Worm (Caenorhabditis elegans): ENCODE measurements around the gene col-73.
A peak's percentile ranks its signal among the peaks of the same experiment; 100 is the strongest.

The col-73 gene

ce11 chrII:4854761-4855160, 18.2 kb downstream of the col-73 start:
- TF ChIP-seq K09A11.1 (tag; optimal IDR thresholded peaks at IDR 0.05; ENCODE audit: insufficient read depth) (no peak), F13H6.1 (tag; optimal IDR thresholded peaks at IDR 0.05) (no peak), ztf-16 (tag; optimal IDR thresholded peaks at IDR 0.05) (no peak), nhr-232 (tag; optimal IDR thresholded peaks at IDR 0.05) (no peak), C08G9.2 (tag; optimal IDR thresholded peaks at IDR 0.05) (no peak), sox-4 (tag; optimal IDR thresholded peaks at IDR 0.05) (no peak), pha-4 (tag; optimal IDR thresholded peaks at IDR 0.05) (no peak), Y22D7AL.16 (tag; optimal IDR thresholded peaks at IDR 0.05) (no peak), ceh-9 (tag; optimal IDR thresholded peaks at IDR 0.05) (no peak), unc-42 (tag; optimal IDR thresholded peaks at IDR 0.05) (no peak), ceh-31 (tag; optimal IDR thresholded peaks at IDR 0.05) (no peak), ceh-18 (tag; optimal IDR thresholded peaks at IDR 0.05) (no peak)

ce11 chrII:4851594-4852106, 21.3 kb downstream of the col-73 start, which contains the start of gene dnj-9:
TSS of gene dnj-9 (plus strand) at chrII:4852056.
- TF ChIP-seq unc-55 (GFP tag; optimal IDR thresholded peaks at IDR 0.05) (peak; percentile 52), unc-42 (tag; optimal IDR thresholded peaks at IDR 0.05) (peak; percentile 76), hlh-8 (tag; optimal IDR thresholded peaks at IDR 0.05) (peak; percentile 11), madf-2 (tag; optimal IDR thresholded peaks at IDR 0.05) (peak; percentile 26), ceh-24 (tag; optimal IDR thresholded peaks at IDR 0.05) (no peak), ceh-34 (tag; optimal IDR thresholded peaks at IDR 0.05) (peak; percentile 83), hlh-13 (GFP tag; optimal IDR thresholded peaks at IDR 0.05) (no peak), gmeb-2 (tag; optimal IDR thresholded peaks at IDR 0.05) (peak; percentile 19), ceh-9 (tag; optimal IDR thresholded peaks at IDR 0.05) (no peak), fax-1 (tag; optimal IDR thresholded peaks at IDR 0.05) (peak; percentile 1), syd-9 (tag; optimal IDR thresholded peaks at IDR 0.05) (peak; percentile 13), rnt-1 (tag; optimal IDR thresholded peaks at IDR 0.05) (peak; percentile 38), ceh-48 (tag; optimal IDR thresholded peaks at IDR 0.05) (peak; percentile 30), hlh-6 (tag; optimal IDR thresholded peaks at IDR 0.05) (peak; percentile 14), nfya-1 (tag; optimal IDR thresholded peaks at IDR 0.05) (peak; percentile 78), elt-4 (tag; optimal IDR thresholded peaks at IDR 0.05) (no peak), pha-2 (tag; optimal IDR thresholded peaks at IDR 0.05) (peak; percentile 44), ceh-18 (tag; optimal IDR thresholded peaks at IDR 0.05) (peak; percentile 60), C08G9.2 (tag; optimal IDR thresholded peaks at IDR 0.05) (peak; percentile 45), K09A11.1 (tag; optimal IDR thresholded peaks at IDR 0.05; ENCODE audit: insufficient read depth) (peak; percentile 28), sox-4 (tag; optimal IDR thresholded peaks at IDR 0.05) (peak; percentile 56), ceh-30 (tag; optimal IDR thresholded peaks at IDR 0.05) (peak; percentile 73), K02D7.2 (tag; optimal IDR thresholded peaks at IDR 0.05) (no peak), ceh-19 (GFP tag; optimal IDR thresholded peaks at IDR 0.05) (no peak), elt-2 (tag; optimal IDR thresholded peaks at IDR 0.05) (peak; percentile 92), ama-1 (optimal IDR thresholded peaks at IDR 0.05) (no peak), lin-11 (tag; optimal IDR thresholded peaks at IDR 0.05) (peak; percentile 57), ttx-3 (tag; optimal IDR thresholded peaks at IDR 0.05) (peak; percentile 30), sdc-2 (tag; optimal IDR thresholded peaks at IDR 0.05) (peak; percentile 10), Y22D7AL.16 (tag; optimal IDR thresholded peaks at IDR 0.05) (peak; percentile 33), ahr-1 (tag; optimal IDR thresholded peaks at IDR 0.05) (no peak), hlh-15 (tag; optimal IDR thresholded peaks at IDR 0.05) (no peak), npax-4 (tag; optimal IDR thresholded peaks at IDR 0.05) (peak; percentile 35), T23F11.4 (GFP tag; optimal IDR thresholded peaks at IDR 0.05) (peak; percentile 40), ceh-2 (tag; optimal IDR thresholded peaks at IDR 0.05) (peak; percentile 29), fkh-10 (GFP tag; optimal IDR thresholded peaks at IDR 0.05) (no peak), ztf-16 (tag; optimal IDR thresholded peaks at IDR 0.05) (peak; percentile 32), ceh-6 (GFP tag; optimal IDR thresholded peaks at IDR 0.05) (peak; percentile 43), F13H6.1 (tag; optimal IDR thresholded peaks at IDR 0.05) (no peak), ref-2 (tag; optimal IDR thresholded peaks at IDR 0.05) (peak; percentile 28), pag-3 (tag; optimal IDR thresholded peaks at IDR 0.05; ENCODE audit: borderline replicate concordance) (no peak), che-1 (tag; optimal IDR thresholded peaks at IDR 0.05) (peak; percentile 24), C38D4.7 (GFP tag; optimal IDR thresholded peaks at IDR 0.05) (peak; percentile 24), nhr-232 (tag; optimal IDR thresholded peaks at IDR 0.05) (peak; percentile 6), pat-9 (tag; optimal IDR thresholded peaks at IDR 0.05) (peak; percentile 37), ceh-14 (tag; optimal IDR thresholded peaks at IDR 0.05) (peak; percentile 72), ceh-31 (tag; optimal IDR thresholded peaks at IDR 0.05) (peak; percentile 60), sox-2 (GFP tag; IDR thresholded peaks at IDR 0.05) (no peak; the same call in 1 of the 2 replicates)

All from whole organism, late embryonic.